Fruit fly (Drosophila melanogaster) whole organism, embryonic: ENCODE data around the gene CG9630.
A peak's percentile ranks its signal among the peaks of the same experiment; 100 is the strongest.

Experiments
- ATbp ChIP-seq: fragments of 200-800 bp; sonication (Bioruptor generic); optimal IDR thresholded peaks from 2 replicates; lab custom pipeline; 2017; ENCODE audit warnings: missing biosample characterization, mild to moderate bottlenecking, missing genetic modification characterization, missing genetic modification reagents
- CG10209 ChIP-seq: fragments of 200-800 bp; sonication (Bioruptor generic); optimal IDR thresholded peaks from 3 replicates; lab custom pipeline; 2017; ENCODE audit warnings: missing biosample characterization, mild to moderate bottlenecking, missing genetic modification characterization, missing genetic modification reagents
- CG12236 ChIP-seq: fragments of 200-800 bp; sonication (Bioruptor generic); optimal IDR thresholded peaks from 2 replicates; lab custom pipeline; 2016; ENCODE audit warnings: missing biosample characterization, missing genetic modification characterization
- CG13287 ChIP-seq: fragments of 200-800 bp; sonication (Bioruptor generic); IDR thresholded peaks from 2 replicates; pipeline ENCODE4 v1.3.6; 2022; ENCODE audit warnings: missing biosample characterization, missing genetic modification characterization; ENCODE audit not compliant: partially characterized antibody
- CG15696 ChIP-seq: fragments of 200-800 bp; sonication (Bioruptor generic); optimal IDR thresholded peaks from 2 replicates; lab custom pipeline; 2019; ENCODE audit warnings: missing biosample characterization, mild to moderate bottlenecking, missing genetic modification characterization, moderate library complexity
- CG16813 ChIP-seq: fragments of 200-800 bp; sonication (Bioruptor generic); IDR thresholded peaks from 3 replicates; pipeline ENCODE4 v1.3.6; 2022; ENCODE audit warnings: missing biosample characterization, missing genetic modification characterization; ENCODE audit not compliant: partially characterized antibody
- CG17359 ChIP-seq: fragments of 200-800 bp; sonication (Bioruptor generic); optimal IDR thresholded peaks from 3 replicates; lab custom pipeline; 2018; ENCODE audit warnings: missing biosample characterization, mild to moderate bottlenecking, missing genetic modification characterization, moderate library complexity
- CG17568 ChIP-seq: fragments of 200-800 bp; sonication (Bioruptor generic); optimal IDR thresholded peaks from 2 replicates; lab custom pipeline; 2018; ENCODE audit warnings: missing biosample characterization, mild to moderate bottlenecking, missing genetic modification characterization, moderate library complexity
- CG2120 ChIP-seq: fragments of 200-800 bp; sonication (Bioruptor generic); optimal IDR thresholded peaks from 3 replicates; lab custom pipeline; 2016; ENCODE audit warnings: missing biosample characterization, missing genetic modification characterization
- CG2199 ChIP-seq: fragments of 200-800 bp; sonication (Bioruptor generic); IDR thresholded peaks from 3 replicates; pipeline ENCODE4 v1.3.6; 2022; ENCODE audit warnings: missing biosample characterization, missing genetic modification characterization
- CG3163 ChIP-seq: fragments of 200-800 bp; sonication (Bioruptor generic); optimal IDR thresholded peaks from 3 replicates; lab custom pipeline; 2016; ENCODE audit warnings: missing biosample characterization, missing genetic modification characterization
- CG33557 ChIP-seq: fragments of 200-800 bp; sonication (Bioruptor generic); optimal IDR thresholded peaks from 2 replicates; lab custom pipeline; 2019; ENCODE audit warnings: missing biosample characterization, mild to moderate bottlenecking, missing genetic modification characterization, moderate library complexity
- CG34224 ChIP-seq: fragments of 200-800 bp; sonication (Bioruptor generic); IDR thresholded peaks from 3 replicates; pipeline ENCODE4 v1.3.6; 2022; ENCODE audit warnings: missing biosample characterization, missing genetic modification characterization; ENCODE audit not compliant: partially characterized antibody
- CG34376 ChIP-seq: fragments of 200-800 bp; sonication (Bioruptor generic); optimal IDR thresholded peaks from 2 replicates; lab custom pipeline; 2018; ENCODE audit warnings: missing biosample characterization, mild to moderate bottlenecking, missing genetic modification characterization
- CG4404 ChIP-seq: fragments of 200-800 bp; sonication (Bioruptor generic); IDR thresholded peaks from 2 replicates; pipeline ENCODE4 v1.3.6; 2022; ENCODE audit warnings: missing biosample characterization, missing genetic modification characterization
- CG8388 ChIP-seq: fragments of 200-800 bp; sonication (Bioruptor generic); optimal IDR thresholded peaks from 2 replicates; lab custom pipeline; 2019; ENCODE audit warnings: missing biosample characterization, mild to moderate bottlenecking, missing genetic modification characterization, moderate library complexity
- CG8924 ChIP-seq: fragments of 200-800 bp; optimal IDR thresholded peaks from 3 replicates; lab custom pipeline; 2019; ENCODE audit warnings: missing biosample characterization, mild to moderate bottlenecking, missing genetic modification characterization, moderate library complexity
- CG9215 ChIP-seq: fragments of 200-800 bp; sonication (Bioruptor generic); IDR thresholded peaks from 2 replicates; pipeline ENCODE4 v1.3.6; 2022; ENCODE audit warnings: missing biosample characterization, missing genetic modification characterization
- CG9437 ChIP-seq: fragments of 200-800 bp; sonication (Bioruptor generic); optimal IDR thresholded peaks from 2 replicates; lab custom pipeline; 2018; ENCODE audit warnings: missing biosample characterization, mild to moderate bottlenecking, missing genetic modification characterization
- Chrac-16 ChIP-seq: fragments of 200-800 bp; sonication (Bioruptor generic); optimal IDR thresholded peaks from 3 replicates; lab custom pipeline; 2016; ENCODE audit warnings: missing biosample characterization, missing genetic modification characterization
- Dad ChIP-seq: fragments of 200-800 bp; sonication (Bioruptor generic); optimal IDR thresholded peaks from 3 replicates; lab custom pipeline; 2016; ENCODE audit warnings: missing biosample characterization, missing genetic modification characterization
- Doc2 ChIP-seq: fragments of 200-800 bp; sonication (Bioruptor generic); IDR thresholded peaks from 2 replicates; pipeline ENCODE4 v1.3.6; 2022; ENCODE audit warnings: missing biosample characterization, missing genetic modification characterization
- E2f2 ChIP-seq: fragments of 200-800 bp; sonication (Bioruptor generic); IDR thresholded peaks from 2 replicates; pipeline ENCODE4 v1.3.6; 2022; ENCODE audit warnings: missing biosample characterization, missing genetic modification characterization
- ERR ChIP-seq: fragments of 200-800 bp; sonication (Bioruptor generic); optimal IDR thresholded peaks from 2 replicates; lab custom pipeline; 2016; ENCODE audit warnings: missing biosample characterization, missing genetic modification characterization
- Gug ChIP-seq: fragments of 200-800 bp; sonication (Bioruptor generic); IDR thresholded peaks from 4 replicates; pipeline ENCODE4 v1.3.6; 2022; ENCODE audit warnings: missing biosample characterization, missing genetic modification characterization
- Hey ChIP-seq: fragments of 200-800 bp; sonication (Bioruptor generic); optimal IDR thresholded peaks from 3 replicates; lab custom pipeline; 2018; ENCODE audit warnings: missing biosample characterization, mild to moderate bottlenecking, missing genetic modification characterization
- Med ChIP-seq: fragments of 200-800 bp; sonication (Bioruptor generic); peaks from one replicate; lab custom pipeline; 2016; ENCODE audit warnings: missing biosample characterization, missing genetic modification characterization, mild to moderate bottlenecking, inconsistent platforms, moderate library complexity
- amos ChIP-seq: fragments of 200-800 bp; sonication (Bioruptor generic); IDR thresholded peaks from 2 replicates; pipeline ENCODE4 v1.3.6; 2022; ENCODE audit warnings: missing biosample characterization, missing genetic modification characterization; ENCODE audit not compliant: partially characterized antibody
- ap ChIP-seq: fragments of 200-800 bp; sonication (Bioruptor generic); IDR thresholded peaks from 2 replicates; pipeline ENCODE4 v1.3.6; 2022; ENCODE audit warnings: missing biosample characterization, missing genetic modification characterization
- corto ChIP-seq: fragments of 200-800 bp; sonication (Bioruptor generic); optimal IDR thresholded peaks from 2 replicates; lab custom pipeline; 2016; ENCODE audit warnings: missing biosample characterization, mild to moderate bottlenecking, missing genetic modification characterization, moderate library complexity
- croc ChIP-seq: fragments of 200-800 bp; sonication (Bioruptor generic); conservative IDR thresholded peaks from 3 replicates; pipeline ENCODE4 v1.3.6; 2022; ENCODE audit warnings: missing biosample characterization, missing genetic modification characterization
- insv ChIP-seq, 2 experiments: fragments of 200-800 bp; sonication (Bioruptor generic); optimal IDR thresholded peaks; 3 replicates each; lab custom pipeline; 2016 to 2018; ENCODE audit warnings: missing biosample characterization in 2 of 2, missing genetic modification characterization in 2 of 2
- lbe ChIP-seq: fragments of 200-800 bp; sonication (Bioruptor generic); optimal IDR thresholded peaks from 2 replicates; lab custom pipeline; 2016; ENCODE audit warnings: missing biosample characterization, mild to moderate bottlenecking, missing genetic modification characterization
- lilli ChIP-seq: fragments of 200-800 bp; sonication (Bioruptor generic); optimal IDR thresholded peaks from 3 replicates; lab custom pipeline; 2016; ENCODE audit warnings: missing biosample characterization, missing genetic modification characterization
- lov ChIP-seq, 2 experiments: fragments of 200-800 bp in 1 of 2; fragments of >200 bp in 1 of 2; sonication (Bioruptor generic) in 1 of 2; IDR thresholded peaks in 1 of 2; optimal IDR thresholded peaks in 1 of 2; 2 replicates in 1 of 2; 3 replicates in 1 of 2; pipeline versions ENCODE4 v1.3.6 to Lab custom; 2017 to 2022; ENCODE audit warnings: missing biosample characterization in 1 of 2, missing genetic modification characterization in 1 of 2
- mam ChIP-seq: fragments of 200-800 bp; sonication (Bioruptor generic); optimal IDR thresholded peaks from 3 replicates; lab custom pipeline; 2016; ENCODE audit warnings: missing biosample characterization, missing genetic modification characterization
- nau ChIP-seq: fragments of 200-800 bp; sonication (Bioruptor generic); optimal IDR thresholded peaks from 3 replicates; lab custom pipeline; 2017; ENCODE audit warnings: missing biosample characterization, mild to moderate bottlenecking, missing genetic modification characterization, missing genetic modification reagents
- odd ChIP-seq: fragments of 200-800 bp; sonication (Bioruptor generic); optimal IDR thresholded peaks from 2 replicates; lab custom pipeline; 2017; ENCODE audit warnings: missing biosample characterization, mild to moderate bottlenecking, missing genetic modification characterization
- onecut ChIP-seq: fragments of 200-800 bp; sonication (Bioruptor generic); IDR thresholded peaks from 2 replicates; pipeline ENCODE4 v1.3.6; 2022; ENCODE audit warnings: missing biosample characterization, missing genetic modification characterization
- pb ChIP-seq: fragments of 200-800 bp; sonication (Bioruptor generic); optimal IDR thresholded peaks from 3 replicates; lab custom pipeline; 2016; ENCODE audit warnings: missing biosample characterization, missing genetic modification characterization
- prd ChIP-seq, 3 experiments: fragments of >200 bp in 2 of 3; fragments of 200-800 bp in 1 of 3; sonication (Bioruptor generic) in 1 of 3; optimal IDR thresholded peaks in 2 of 3; IDR thresholded peaks in 1 of 3; 2 replicates in 2 of 3; 3 replicates in 1 of 3; pipeline versions ENCODE4 v1.3.6 to Lab custom; 2017 to 2022; ENCODE audit warnings: missing biosample characterization in 1 of 3, missing genetic modification characterization in 1 of 3
- row ChIP-seq: fragments of 200-800 bp; sonication (Bioruptor generic); IDR thresholded peaks from 3 replicates; pipeline ENCODE4 v1.3.6; 2022; ENCODE audit warnings: missing biosample characterization, missing genetic modification characterization
- sd ChIP-seq: fragments of 200-800 bp; sonication (Bioruptor generic); optimal IDR thresholded peaks from 3 replicates; lab custom pipeline; 2018; ENCODE audit warnings: missing biosample characterization, mild to moderate bottlenecking, missing genetic modification characterization, moderate library complexity
- tio ChIP-seq: fragments of 200-800 bp; sonication (Bioruptor generic); optimal IDR thresholded peaks from 2 replicates; lab custom pipeline; 2017; ENCODE audit warnings: missing biosample characterization, missing genetic modification characterization, inconsistent platforms
- unc-4 ChIP-seq: fragments of 200-800 bp; sonication (Bioruptor generic); IDR thresholded peaks from 2 replicates; pipeline ENCODE4 v1.3.6; 2022; ENCODE audit warnings: missing biosample characterization, missing genetic modification characterization; ENCODE audit not compliant: partially characterized antibody
- zfh2 ChIP-seq: fragments of 200-800 bp; sonication (Bioruptor generic); optimal IDR thresholded peaks from 2 replicates; lab custom pipeline; 2016; ENCODE audit warnings: missing biosample characterization, missing genetic modification characterization

The CG9630 gene

dm6 chr3R:8306188-8306926 lies 36.7 kb upstream of the CG9630 start (continued):
- TF ChIP-seq ap (GFP tag; lab: Robert Waterston, UW), result no peak
- TF ChIP-seq CG10209 (GFP tag; lab: Kevin White, UChicago), result no peak
- TF ChIP-seq lbe (GFP tag; lab: Kevin White, UChicago), result peak; percentile 57
- TF ChIP-seq CG17359 (tag; lab: Kevin White, UChicago), result no peak
- no peak for TF ChIP-seq corto (GFP tag; lab: Kevin White, UChicago)
- TF ChIP-seq CG2120 (GFP tag; lab: Kevin White, UChicago), result no peak
- peak; percentile 23; the same call in 1 of the 2 replicates for TF ChIP-seq CG13287
- 0 out of 2 replicates have a peak, but pooled peaks have one; percentile 5 for TF ChIP-seq onecut
- 0 out of 2 replicates have a peak, but pooled peaks have one; percentile 14 for TF ChIP-seq E2f2
- TF ChIP-seq lilli (GFP tag; lab: Kevin White, UChicago), result no peak
- TF ChIP-seq CG33557 (GFP tag; lab: Kevin White, UChicago), result peak; percentile 8
- TF ChIP-seq CG12236 (GFP tag; lab: Kevin White, UChicago), result no peak
- TF ChIP-seq odd (GFP tag; lab: Kevin White, UChicago), result no peak
- no peak for TF ChIP-seq tio (GFP tag; lab: Kevin White, UChicago)
- no peak for TF ChIP-seq CG34376 (GFP tag; lab: Kevin White, UChicago)
- peak; percentile 15; the same call in 1 of the 2 replicates for TF ChIP-seq unc-4 (GFP tag; lab: Robert Waterston, UW)
- peak; percentile 45; the same call in 1 of the 3 replicates for TF ChIP-seq CG2199 (GFP tag; lab: Robert Waterston, UW)
- no peak for TF ChIP-seq Doc2 (GFP tag; lab: Robert Waterston, UW)
- no peak for TF ChIP-seq croc (GFP tag; lab: Robert Waterston, UW)
- TF ChIP-seq CG8388 (GFP tag; lab: Kevin White, UChicago), result no peak
- no peak for TF ChIP-seq CG15696 (tag; lab: Kevin White, UChicago)
- peak; percentile 68 for TF ChIP-seq amos (GFP tag; lab: Robert Waterston, UW)
- no peak for TF ChIP-seq nau (GFP tag; lab: Kevin White, UChicago)
- no peak for TF ChIP-seq CG9437
- no peak for TF ChIP-seq CG4404 (GFP tag; lab: Robert Waterston, UW)
- TF ChIP-seq mam (GFP tag; lab: Kevin White, UChicago), result no peak
- TF ChIP-seq Gug, result no peak
- TF ChIP-seq CG16813 (GFP tag; lab: Robert Waterston, UW), result peak; percentile 35; the same call in 1 of the 3 replicates
- no peak for TF ChIP-seq pb (GFP tag; lab: Kevin White, UChicago)
- TF ChIP-seq prd (optimal IDR thresholded peaks at IDR 0.05; lab: Kevin White, UChicago), result no peak
- TF ChIP-seq prd (GFP tag; IDR thresholded peaks at IDR 0.05; lab: Robert Waterston, UW), result no peak
- TF ChIP-seq row (GFP tag; lab: Robert Waterston, UW), result no peak
- TF ChIP-seq insv (GFP tag; optimal IDR thresholded peaks at IDR 0.05; lab: Kevin White, UChicago), result peak; percentile 98 to 100
- no peak for TF ChIP-seq CG17568 (GFP tag; lab: Kevin White, UChicago)
- TF ChIP-seq ERR (GFP tag; lab: Kevin White, UChicago), result no peak
- TF ChIP-seq Chrac-16 (GFP tag; lab: Kevin White, UChicago), result no peak
- TF ChIP-seq CG9215 (GFP tag; lab: Robert Waterston, UW), result no peak
- no peak for TF ChIP-seq Hey
- no peak for TF ChIP-seq sd (tag; lab: Kevin White, UChicago)
- TF ChIP-seq CG8924 (tag; lab: Kevin White, UChicago), result no peak
- TF ChIP-seq lov (optimal IDR thresholded peaks at IDR 0.05; lab: Kevin White, UChicago), result no peak
- no peak for TF ChIP-seq lov (GFP tag; IDR thresholded peaks at IDR 0.05; lab: Robert Waterston, UW)
- peak; percentile 33 for TF ChIP-seq Med (GFP tag; lab: Kevin White, UChicago)
- TF ChIP-seq zfh2 (GFP tag; lab: Kevin White, UChicago), result no peak
- no peak for TF ChIP-seq Dad (GFP tag; lab: Kevin White, UChicago)
- peak; percentile 51 for TF ChIP-seq ATbp (GFP tag; lab: Kevin White, UChicago)
- TF ChIP-seq CG34224 (GFP tag; lab: Robert Waterston, UW), result peak; percentile 47; the same call in 2 of the 3 replicates
- TF ChIP-seq CG3163, result no peak
